Fruit fly (Drosophila melanogaster) whole organism, adult: ENCODE data around the gene CG14932.
A peak's percentile ranks its signal among the peaks of the same experiment; 100 is the strongest.

Experiments
- CG11617 ChIP-seq: fragments of 200-800 bp; sonication (Bioruptor generic); optimal IDR thresholded peaks from 2 replicates; lab custom pipeline; 2017; ENCODE audit warnings: mild to moderate bottlenecking, missing biosample characterization, missing genetic modification reagents, missing genetic modification characterization
- CG12768 ChIP-seq: fragments of 200-800 bp; sonication (Bioruptor generic); optimal IDR thresholded peaks from 2 replicates; lab custom pipeline; 2017; ENCODE audit warnings: missing biosample characterization, missing genetic modification characterization, mild to moderate bottlenecking, moderate library complexity, missing genetic modification reagents
- CG14711 ChIP-seq: fragments of 200-800 bp; sonication (Bioruptor generic); optimal IDR thresholded peaks from 2 replicates; lab custom pipeline; 2018; ENCODE audit warnings: missing biosample characterization, mild to moderate bottlenecking, missing genetic modification characterization, moderate library complexity
- CG1620 ChIP-seq: fragments of 200-800 bp; sonication (Bioruptor generic); optimal IDR thresholded peaks from 2 replicates; lab custom pipeline; 2016; ENCODE audit warnings: missing biosample characterization, missing genetic modification characterization
- CG5204 ChIP-seq: fragments of 200-800 bp; sonication (Bioruptor generic); optimal IDR thresholded peaks from 2 replicates; lab custom pipeline; 2016; ENCODE audit warnings: missing biosample characterization, missing genetic modification characterization
- CG7045 ChIP-seq: fragments of 200-800 bp; sonication (Bioruptor generic); optimal IDR thresholded peaks from 2 replicates; lab custom pipeline; 2017; ENCODE audit warnings: missing biosample characterization, mild to moderate bottlenecking, missing genetic modification characterization
- CG7101 ChIP-seq: fragments of 200-800 bp; sonication (Bioruptor generic); optimal IDR thresholded peaks from 2 replicates; lab custom pipeline; 2018; ENCODE audit warnings: missing biosample characterization, mild to moderate bottlenecking, missing genetic modification characterization, moderate library complexity
- Clk ChIP-seq: fragments of 200-800 bp; sonication (Bioruptor generic); optimal IDR thresholded peaks from 2 replicates; lab custom pipeline; 2017; ENCODE audit warnings: missing biosample characterization, missing genetic modification characterization
- Crg-1 ChIP-seq: fragments of 200-800 bp; sonication (Bioruptor generic); optimal IDR thresholded peaks from 2 replicates; lab custom pipeline; 2016; ENCODE audit warnings: missing biosample characterization, missing genetic modification characterization
- Hr96 ChIP-seq: fragments of 200-800 bp; sonication (Bioruptor generic); optimal IDR thresholded peaks from 2 replicates; lab custom pipeline; 2016; ENCODE audit warnings: missing biosample characterization, missing genetic modification characterization
- Mnt ChIP-seq: fragments of 200-800 bp; sonication (Bioruptor generic); optimal IDR thresholded peaks from 2 replicates; lab custom pipeline; 2016; ENCODE audit warnings: missing biosample characterization, mild to moderate bottlenecking, missing genetic modification characterization
- bab1 ChIP-seq: fragments of 200-800 bp; sonication (Bioruptor generic); optimal IDR thresholded peaks from 3 replicates; lab custom pipeline; 2019; ENCODE audit warnings: missing biosample characterization, mild to moderate bottlenecking, missing genetic modification characterization, moderate library complexity
- cic ChIP-seq: fragments of 200-800 bp; sonication (Bioruptor generic); optimal IDR thresholded peaks from 2 replicates; lab custom pipeline; 2017; ENCODE audit warnings: missing biosample characterization, mild to moderate bottlenecking, missing genetic modification characterization, moderate library complexity
- cnc ChIP-seq, 2 experiments: fragments of >200 bp; optimal IDR thresholded peaks; 2 replicates each; lab custom pipeline; 2017
- kay ChIP-seq: fragments of 200-800 bp; sonication (Bioruptor generic); peaks from one replicate; lab custom pipeline; 2016; ENCODE audit warnings: missing biosample characterization, missing genetic modification characterization, borderline replicate concordance
- ovo ChIP-seq: fragments of 200-800 bp; sonication (Bioruptor generic); optimal IDR thresholded peaks from 2 replicates; lab custom pipeline; 2016; ENCODE audit warnings: missing biosample characterization, missing genetic modification characterization
- pad ChIP-seq: fragments of 200-800 bp; sonication (Bioruptor generic); optimal IDR thresholded peaks from 3 replicates; lab custom pipeline; 2017; ENCODE audit warnings: missing biosample characterization, missing genetic modification characterization, mild to moderate bottlenecking, moderate library complexity, missing genetic modification reagents
- tj ChIP-seq: fragments of 200-800 bp; sonication (Bioruptor generic); optimal IDR thresholded peaks from 3 replicates; lab custom pipeline; 2017; ENCODE audit warnings: missing biosample characterization, mild to moderate bottlenecking, missing genetic modification characterization, moderate library complexity
- toe ChIP-seq: fragments of 200-800 bp; sonication (Bioruptor generic); optimal IDR thresholded peaks from 2 replicates; lab custom pipeline; 2016; ENCODE audit warnings: missing biosample characterization, missing genetic modification characterization

Gene CG14932

dm6 chr2L:11808327-11808701, 18.6 kb downstream of the CG14932 start:
- TF ChIP-seq CG7045 (no peak), Clk (GFP tag; lab: Kevin White, UChicago) (no peak), Mnt (no peak), Crg-1 (no peak), cnc (optimal IDR thresholded peaks at IDR 0.05; lab: Kevin White, UChicago) (no peak), toe (GFP tag; lab: Kevin White, UChicago) (peak; percentile 32), CG5204 (GFP tag; lab: Kevin White, UChicago) (no peak), cic (GFP tag; lab: Kevin White, UChicago) (no peak)

- TF ChIP-seq Hr96 (GFP tag; lab: Kevin White, UChicago) (no peak), CG1620 (GFP tag; lab: Kevin White, UChicago) (no peak), Mnt (peak; percentile 8), CG14711 (tag; lab: Kevin White, UChicago) (peak; percentile 28), CG5204 (GFP tag; lab: Kevin White, UChicago) (no peak), cnc (optimal IDR thresholded peaks at IDR 0.05; lab: Kevin White, UChicago) (no peak), cic (GFP tag; lab: Kevin White, UChicago) (peak; percentile 66), Clk (GFP tag; lab: Kevin White, UChicago) (no peak), toe (GFP tag; lab: Kevin White, UChicago) (no peak), tj (GFP tag; lab: Kevin White, UChicago) (peak; percentile 13), CG7101 (tag; lab: Kevin White, UChicago) (peak; percentile 25), CG11617 (GFP tag; lab: Kevin White, UChicago) (no peak)
These were observed 19.2 kb downstream of the CG14932 start, which contains the start of gene crol for dm6 chr2L:11808702-11809583. crol (minus strand) TSS chr2L:11809438.

dm6 chr2L:11809823-11810222, 20.1 kb downstream of the CG14932 start:
- TF ChIP-seq cic (GFP tag; lab: Kevin White, UChicago) (no peak), CG7101 (tag; lab: Kevin White, UChicago) (no peak), kay (GFP tag; lab: Kevin White, UChicago) (peak; percentile 94)

dm6 chr2L:11812781-11813664, 23.3 kb downstream of the CG14932 start:
- TF ChIP-seq CG11617 (GFP tag; lab: Kevin White, UChicago) (no peak), cic (GFP tag; lab: Kevin White, UChicago) (no peak), ovo (no peak), CG12768 (GFP tag; lab: Kevin White, UChicago) (peak; percentile 36), Mnt (no peak), CG7045 (no peak), CG1620 (GFP tag; lab: Kevin White, UChicago) (no peak), CG14711 (tag; lab: Kevin White, UChicago) (no peak)

- TF ChIP-seq CG5204 (GFP tag; lab: Kevin White, UChicago) (no peak), CG12768 (GFP tag; lab: Kevin White, UChicago) (no peak), kay (GFP tag; lab: Kevin White, UChicago) (peak; percentile 11)
These were observed 24.0 kb downstream of the CG14932 start, which contains the start of gene CycY for dm6 chr2L:11813665-11814087. CycY (minus strand) TSS chr2L:11813780.

dm6 chr2L:11816376-11816775, 26.7 kb downstream of the CG14932 start:
- TF ChIP-seq CG7101 (tag; lab: Kevin White, UChicago) (no peak), pad (GFP tag; lab: Kevin White, UChicago) (peak; percentile 21), bab1 (GFP tag; lab: Kevin White, UChicago) (peak; percentile 32), Hr96 (GFP tag; lab: Kevin White, UChicago) (peak; percentile 61), cic (GFP tag; lab: Kevin White, UChicago) (no peak), toe (GFP tag; lab: Kevin White, UChicago) (no peak), CG11617 (GFP tag; lab: Kevin White, UChicago) (no peak), Clk (GFP tag; lab: Kevin White, UChicago) (no peak), CG1620 (GFP tag; lab: Kevin White, UChicago) (peak; percentile 22), CG5204 (GFP tag; lab: Kevin White, UChicago) (peak; percentile 33), CG7045 (peak; percentile 55), Crg-1 (no peak), Mnt (no peak)
